Fruit fly (Drosophila melanogaster) whole organism, embryonic: Measurements from ENCODE around the gene CG2816.

Experiments
- ATbp ChIP-seq: fragments of 200-800 bp; sonication (Bioruptor generic); optimal IDR thresholded peaks from 2 replicates; lab custom pipeline; 2017; ENCODE audit warnings: missing biosample characterization, mild to moderate bottlenecking, missing genetic modification characterization, missing genetic modification reagents
- Adf1 ChIP-seq: fragments of 200-800 bp; sonication (Bioruptor generic); IDR thresholded peaks from 2 replicates; pipeline ENCODE4 v1.3.6; 2022; ENCODE audit warnings: missing biosample characterization, missing genetic modification characterization
- C15 ChIP-seq: fragments of 200-800 bp; sonication (Bioruptor generic); IDR thresholded peaks from 3 replicates; pipeline ENCODE4 v1.3.6; 2022; ENCODE audit warnings: missing biosample characterization, missing genetic modification characterization
- CG12071 ChIP-seq: fragments of 200-800 bp; sonication (Bioruptor generic); optimal IDR thresholded peaks from 3 replicates; lab custom pipeline; 2018; ENCODE audit warnings: missing biosample characterization, mild to moderate bottlenecking, missing genetic modification characterization
- CG13287 ChIP-seq: fragments of 200-800 bp; sonication (Bioruptor generic); IDR thresholded peaks from 2 replicates; pipeline ENCODE4 v1.3.6; 2022; ENCODE audit warnings: missing biosample characterization, missing genetic modification characterization; ENCODE audit not compliant: partially characterized antibody
- CG14441 ChIP-seq: fragments of 200-800 bp; sonication (Bioruptor generic); IDR thresholded peaks from 2 replicates; pipeline ENCODE4 v1.3.6; 2022; ENCODE audit warnings: missing biosample characterization, missing genetic modification characterization
- CG18011 ChIP-seq: fragments of 200-800 bp; sonication (Bioruptor generic); optimal IDR thresholded peaks from 2 replicates; lab custom pipeline; 2017; ENCODE audit warnings: missing biosample characterization, missing genetic modification characterization, mild to moderate bottlenecking, moderate library complexity, missing genotype
- CG2202 ChIP-seq: fragments of 200-800 bp; sonication (Bioruptor generic); optimal IDR thresholded peaks from 2 replicates; lab custom pipeline; 2018; ENCODE audit warnings: missing biosample characterization, mild to moderate bottlenecking, missing genetic modification characterization
- CG31441 ChIP-seq: fragments of 200-800 bp; sonication (Bioruptor generic); IDR thresholded peaks from 2 replicates; pipeline ENCODE4 v1.3.6; 2022; ENCODE audit warnings: missing biosample characterization, missing genetic modification characterization
- CG34422 ChIP-seq: fragments of 200-800 bp; sonication (Bioruptor generic); IDR thresholded peaks from 3 replicates; pipeline ENCODE4 v1.3.6; 2022; ENCODE audit warnings: missing biosample characterization, missing genetic modification characterization
- CG3726 ChIP-seq: fragments of 200-800 bp; sonication (Bioruptor generic); IDR thresholded peaks from 3 replicates; pipeline ENCODE4, ENCODE4 v1.3.6; 2022; ENCODE audit warnings: missing biosample characterization, missing genetic modification characterization
- CG42726 ChIP-seq: fragments of 200-800 bp; sonication (Bioruptor generic); IDR thresholded peaks from 2 replicates; pipeline ENCODE4 v1.3.6; 2022; ENCODE audit warnings: missing biosample characterization, missing genetic modification characterization; ENCODE audit not compliant: partially characterized antibody
- CG4328 ChIP-seq: fragments of 200-800 bp; sonication (Bioruptor generic); optimal IDR thresholded peaks from 3 replicates; lab custom pipeline; 2017; ENCODE audit warnings: missing biosample characterization, missing genetic modification reagents, missing genetic modification characterization
- CG9797 ChIP-seq: fragments of 200-800 bp; sonication (Bioruptor generic); optimal IDR thresholded peaks from 3 replicates; lab custom pipeline; 2018; ENCODE audit warnings: missing biosample characterization, mild to moderate bottlenecking, missing genetic modification characterization
- Dbx ChIP-seq: fragments of 200-800 bp; sonication (Bioruptor generic); IDR thresholded peaks from 3 replicates; pipeline ENCODE4 v1.3.6; 2022; ENCODE audit warnings: missing biosample characterization, missing genetic modification characterization
- Dfd ChIP-seq, 2 experiments: fragments of >200 bp; optimal IDR thresholded peaks; 2 replicates each; lab custom pipeline; 2017; ENCODE audit warnings: missing biosample characterization in 2 of 2, missing genetic modification characterization in 2 of 2
- Dip2 ChIP-seq: fragments of 200-800 bp; sonication (Bioruptor generic); IDR thresholded peaks from 2 replicates; pipeline ENCODE4 v1.3.6; 2022; ENCODE audit warnings: missing biosample characterization, missing genetic modification characterization
- Dp ChIP-seq: fragments of 200-800 bp; sonication (Bioruptor generic); optimal IDR thresholded peaks from 2 replicates; lab custom pipeline; 2018; ENCODE audit warnings: missing biosample characterization, mild to moderate bottlenecking, missing genetic modification characterization, moderate library complexity
- E2f1 ChIP-seq: fragments of 200-800 bp; sonication (Bioruptor generic); IDR thresholded peaks from 2 replicates; pipeline ENCODE4 v1.3.6; 2022; ENCODE audit warnings: missing biosample characterization, missing genetic modification characterization
- Fer3 ChIP-seq: fragments of 200-800 bp; sonication (Bioruptor generic); optimal IDR thresholded peaks from 2 replicates; lab custom pipeline; 2018; ENCODE audit warnings: missing biosample characterization, mild to moderate bottlenecking, missing genetic modification characterization, moderate library complexity
- HHEX ChIP-seq: fragments of 200-800 bp; sonication (Bioruptor generic); optimal IDR thresholded peaks from 3 replicates; lab custom pipeline; 2017; ENCODE audit warnings: missing biosample characterization, mild to moderate bottlenecking, missing genetic modification characterization, missing genetic modification reagents
- Hr51 ChIP-seq, 2 experiments: fragments of 200-800 bp; sonication (Bioruptor generic); optimal IDR thresholded peaks; 2 replicates in 1 of 2; 3 replicates in 1 of 2; lab custom pipeline; 2016 to 2018; ENCODE audit warnings: missing biosample characterization in 2 of 2, missing genetic modification characterization in 2 of 2, mild to moderate bottlenecking in 1 of 2, moderate library complexity in 1 of 2
- Oli ChIP-seq: fragments of 200-800 bp; sonication (Bioruptor generic); optimal IDR thresholded peaks from 2 replicates; lab custom pipeline; 2018; ENCODE audit warnings: missing biosample characterization, mild to moderate bottlenecking, missing genetic modification characterization, moderate library complexity
- Rx ChIP-seq: fragments of 200-800 bp; sonication (Bioruptor generic); IDR thresholded peaks from 2 replicates; pipeline ENCODE4 v1.3.6; 2022; ENCODE audit warnings: missing biosample characterization, missing genetic modification characterization
- Side ChIP-seq: fragments of 200-800 bp; sonication (Bioruptor generic); optimal IDR thresholded peaks from 2 replicates; lab custom pipeline; 2016; ENCODE audit warnings: missing biosample characterization, missing genetic modification characterization
- Spps ChIP-seq: fragments of 200-800 bp; sonication (Bioruptor generic); optimal IDR thresholded peaks from 2 replicates; lab custom pipeline; 2018; ENCODE audit warnings: missing biosample characterization, mild to moderate bottlenecking, missing genetic modification characterization
- Sry-β ChIP-seq: fragments of 200-800 bp; sonication (Bioruptor generic); optimal IDR thresholded peaks from 2 replicates; lab custom pipeline; 2018; ENCODE audit warnings: missing biosample characterization, mild to moderate bottlenecking, missing genetic modification characterization, moderate library complexity
- Sry-δ ChIP-seq: fragments of 200-800 bp; sonication (Bioruptor generic); optimal IDR thresholded peaks from 2 replicates; lab custom pipeline; 2016; ENCODE audit warnings: missing biosample characterization, missing genetic modification characterization
- TFAM ChIP-seq: fragments of 200-800 bp; sonication (Bioruptor generic); optimal IDR thresholded peaks from 2 replicates; lab custom pipeline; 2017; ENCODE audit warnings: missing biosample characterization, missing genetic modification characterization, inconsistent platforms
- abd-A ChIP-seq: fragments of 200-800 bp; sonication (Bioruptor generic); optimal IDR thresholded peaks from 3 replicates; lab custom pipeline; 2019; ENCODE audit warnings: missing biosample characterization, mild to moderate bottlenecking, missing genetic modification characterization, moderate library complexity
- bigmax ChIP-seq: fragments of 200-800 bp; sonication (Bioruptor generic); optimal IDR thresholded peaks from 2 replicates; lab custom pipeline; 2018; ENCODE audit warnings: missing biosample characterization, mild to moderate bottlenecking, missing genetic modification characterization
- dati ChIP-seq: fragments of 200-800 bp; sonication (Bioruptor generic); IDR thresholded peaks from 2 replicates; pipeline ENCODE4 v1.3.6; 2022; ENCODE audit warnings: missing biosample characterization, missing genetic modification characterization
- dmrt99B ChIP-seq: fragments of 200-800 bp; sonication (Bioruptor generic); optimal IDR thresholded peaks from 2 replicates; lab custom pipeline; 2018; ENCODE audit warnings: missing biosample characterization, mild to moderate bottlenecking, missing genetic modification characterization, moderate library complexity
- emc ChIP-seq: fragments of 200-800 bp; sonication (Bioruptor generic); optimal IDR thresholded peaks from 2 replicates; lab custom pipeline; 2016; ENCODE audit warnings: missing biosample characterization, missing genetic modification characterization
- hth ChIP-seq: fragments of >200 bp; optimal IDR thresholded peaks from 2 replicates; lab custom pipeline; 2017; ENCODE audit warnings: inconsistent platforms
- insv ChIP-seq, 2 experiments: fragments of 200-800 bp; sonication (Bioruptor generic); optimal IDR thresholded peaks; 3 replicates each; lab custom pipeline; 2016 to 2018; ENCODE audit warnings: missing biosample characterization in 2 of 2, missing genetic modification characterization in 2 of 2
- kay ChIP-seq: fragments of 200-800 bp; sonication (Bioruptor generic); optimal IDR thresholded peaks from 2 replicates; lab custom pipeline; 2016; ENCODE audit warnings: missing biosample characterization, missing genetic modification characterization
- knrl ChIP-seq: fragments of 200-800 bp; sonication (Bioruptor generic); IDR thresholded peaks from 3 replicates; pipeline ENCODE4 v1.3.6; 2022; ENCODE audit warnings: missing biosample characterization, missing genetic modification characterization; ENCODE audit not compliant: partially characterized antibody
- mld ChIP-seq: fragments of 200-800 bp; sonication (Bioruptor generic); IDR thresholded peaks from 3 replicates; pipeline ENCODE4 v1.3.6; 2022; ENCODE audit warnings: missing biosample characterization, missing genetic modification characterization; ENCODE audit not compliant: partially characterized antibody
- oc ChIP-seq: fragments of 200-800 bp; sonication (Bioruptor generic); optimal IDR thresholded peaks from 2 replicates; lab custom pipeline; 2018; ENCODE audit warnings: missing biosample characterization, mild to moderate bottlenecking, missing genetic modification characterization, moderate library complexity
- slbo ChIP-seq: fragments of 200-800 bp; sonication (Bioruptor generic); IDR thresholded peaks from 2 replicates; pipeline ENCODE4 v1.3.6; 2022; ENCODE audit warnings: missing biosample characterization, missing genetic modification characterization
- sna ChIP-seq: fragments of 200-800 bp; sonication (Bioruptor generic); IDR thresholded peaks from 2 replicates; pipeline ENCODE4 v1.3.6; 2022; ENCODE audit warnings: missing biosample characterization, missing genetic modification characterization; ENCODE audit not compliant: partially characterized antibody
- sqz ChIP-seq: fragments of 200-800 bp; sonication (Bioruptor generic); optimal IDR thresholded peaks from 3 replicates; lab custom pipeline; 2018; ENCODE audit warnings: missing biosample characterization, mild to moderate bottlenecking, missing genetic modification characterization
- tna ChIP-seq: fragments of 200-800 bp; sonication (Bioruptor generic); IDR thresholded peaks from 2 replicates; pipeline ENCODE4 v1.3.6; 2022; ENCODE audit warnings: missing biosample characterization, missing genetic modification characterization; ENCODE audit not compliant: partially characterized antibody
- unpg ChIP-seq: fragments of 200-800 bp; sonication (Bioruptor generic); optimal IDR thresholded peaks from 3 replicates; lab custom pipeline; 2018; ENCODE audit warnings: missing biosample characterization, mild to moderate bottlenecking, missing genetic modification characterization, moderate library complexity
- usp ChIP-seq: fragments of >200 bp; optimal IDR thresholded peaks from 2 replicates; lab custom pipeline; 2017; ENCODE audit warnings: missing biosample characterization, missing genetic modification characterization
- vnd ChIP-seq: fragments of 200-800 bp; sonication (Bioruptor generic); IDR thresholded peaks from 3 replicates; pipeline ENCODE4 v1.3.6; 2022; ENCODE audit warnings: missing biosample characterization, missing genetic modification characterization; ENCODE audit not compliant: partially characterized antibody
- wor ChIP-seq: fragments of 200-800 bp; sonication (Bioruptor generic); IDR thresholded peaks from 2 replicates; pipeline ENCODE4 v1.3.6; 2022; ENCODE audit warnings: missing biosample characterization, missing genetic modification characterization
- zen2 ChIP-seq: fragments of 200-800 bp; sonication (Bioruptor generic); IDR thresholded peaks from 3 replicates; pipeline ENCODE4 v1.3.6; 2022; ENCODE audit warnings: missing biosample characterization, missing genetic modification characterization; ENCODE audit not compliant: partially characterized antibody
- zf30C ChIP-seq: fragments of 200-800 bp; sonication (Bioruptor generic); optimal IDR thresholded peaks from 3 replicates; lab custom pipeline; 2018; ENCODE audit warnings: missing biosample characterization, mild to moderate bottlenecking, missing genetic modification characterization

CG2816 gene

DNA sequence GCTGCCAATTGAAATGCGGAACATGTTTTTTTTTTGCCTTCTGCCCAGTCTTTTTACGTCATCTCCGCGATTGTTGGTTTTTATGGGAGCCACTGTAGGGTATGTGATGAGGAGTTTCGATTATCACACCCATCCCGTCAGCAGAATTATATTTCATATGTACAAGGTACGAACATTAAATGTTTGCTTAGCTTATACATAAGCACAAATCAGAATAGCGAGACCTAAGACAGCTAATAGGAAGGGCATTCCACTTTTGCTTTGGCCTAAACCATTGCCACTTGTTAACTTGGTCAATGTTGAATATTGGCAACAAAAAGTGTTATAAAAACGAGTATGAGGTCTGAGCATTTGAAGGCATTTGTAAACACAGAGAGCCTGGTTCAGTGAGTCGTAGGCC, at the start of gene CG2816:
TSS of gene CG2816 (plus strand) at position 400 of the 400 bp plus-strand sequence.
- TF ChIP-seq HHEX (GFP tag; lab: Kevin White, UChicago), result peak; percentile 35
- peak; percentile 48 for TF ChIP-seq dmrt99B (tag; lab: Kevin White, UChicago)
- no peak for TF ChIP-seq Sry-β
- TF ChIP-seq wor, result no peak
- TF ChIP-seq CG3726 (GFP tag; lab: Robert Waterston, UW), result peak; percentile 64; the same call in 1 of the 3 replicates
- TF ChIP-seq emc, result no peak
- TF ChIP-seq Hr51 (GFP tag; optimal IDR thresholded peaks at IDR 0.05; lab: Kevin White, UChicago), result peak; percentile 60 to 68
- no peak for TF ChIP-seq sna (GFP tag; lab: Robert Waterston, UW)
- TF ChIP-seq Dip2, result no peak
- 0 out of 2 replicates have a peak, but pooled peaks have one; percentile 15 for TF ChIP-seq Rx (GFP tag; lab: Robert Waterston, UW)
- TF ChIP-seq Spps, result no peak
- TF ChIP-seq oc, result no peak
- 0 out of 3 replicates have a peak, but pooled peaks have one; percentile 18 for TF ChIP-seq C15
- peak; percentile 53 for TF ChIP-seq kay
- TF ChIP-seq CG14441 (GFP tag; lab: Robert Waterston, UW), result peak; percentile 63; the same call in 1 of the 2 replicates
- no peak for TF ChIP-seq CG34422 (GFP tag; lab: Robert Waterston, UW)
- no peak for TF ChIP-seq CG42726 (GFP tag; lab: Robert Waterston, UW)
- peak; percentile 38 for TF ChIP-seq Side
- no peak for TF ChIP-seq Dfd (GFP tag; optimal IDR thresholded peaks at IDR 0.05; lab: Kevin White, UChicago)
- peak; percentile 63 for TF ChIP-seq Adf1 (GFP tag; lab: Robert Waterston, UW)
- TF ChIP-seq vnd, result no peak
- TF ChIP-seq abd-A, result no peak
- peak; percentile 95 for TF ChIP-seq slbo (GFP tag; lab: Robert Waterston, UW)
- no peak for TF ChIP-seq sqz (GFP tag; lab: Kevin White, UChicago)
- TF ChIP-seq zf30C, result no peak
- peak; percentile 63 for TF ChIP-seq Fer3
- TF ChIP-seq E2f1 (GFP tag; lab: Robert Waterston, UW), result 0 out of 2 replicates have a peak, but pooled peaks have one; percentile 33
- TF ChIP-seq zen2 (GFP tag; lab: Robert Waterston, UW), result no peak
- no peak for TF ChIP-seq ATbp (GFP tag; lab: Kevin White, UChicago)
- no peak for TF ChIP-seq CG2202 (tag; lab: Kevin White, UChicago)
- TF ChIP-seq unpg (GFP tag; lab: Kevin White, UChicago), result peak; percentile 55
- no peak for TF ChIP-seq CG4328
- TF ChIP-seq insv (GFP tag; optimal IDR thresholded peaks at IDR 0.05; lab: Kevin White, UChicago), result no peak
- TF ChIP-seq hth (lab: Kevin White, UChicago), result no peak
- TF ChIP-seq Dp, result no peak
- TF ChIP-seq bigmax (GFP tag; lab: Kevin White, UChicago), result no peak
- TF ChIP-seq tna (GFP tag; lab: Robert Waterston, UW), result no peak
- peak; percentile 42 for TF ChIP-seq Oli (tag; lab: Kevin White, UChicago)
- no peak for TF ChIP-seq TFAM
- no peak for TF ChIP-seq Sry-δ (GFP tag; lab: Kevin White, UChicago)
- TF ChIP-seq mld (GFP tag; lab: Robert Waterston, UW), result no peak
- peak; percentile 20 for TF ChIP-seq CG12071 (GFP tag; lab: Kevin White, UChicago)
- TF ChIP-seq Dbx, result peak; percentile 70
- TF ChIP-seq knrl (GFP tag; lab: Robert Waterston, UW), result no peak
- TF ChIP-seq CG31441 (GFP tag; lab: Robert Waterston, UW), result no peak
- no peak for TF ChIP-seq usp (GFP tag; lab: Kevin White, UChicago)
- no peak for TF ChIP-seq CG13287
- peak; percentile 44 for TF ChIP-seq CG18011
- no peak for TF ChIP-seq dati (GFP tag; lab: Robert Waterston, UW)
- TF ChIP-seq CG9797 (GFP tag; lab: Kevin White, UChicago), result no peak
